Worm (Caenorhabditis elegans) whole organism, young adult: Measurements from ENCODE around the gene atfs-1.

Source experiments
- B0261.1 ChIP-seq: sonication (generic microtip); optimal IDR thresholded peaks from 2 replicates; lab custom pipeline; 2016; ENCODE audit warnings: mild to moderate bottlenecking, missing genetic modification characterization, moderate library complexity, missing compliant biosample characterization
- C17E4.6 ChIP-seq: fragments of 200-800 bp; sonication (Bioruptor generic); IDR thresholded peaks from 2 replicates; pipeline ENCODE4 v1.3.6; 2022; ENCODE audit warnings: missing genetic modification reagents, missing genetic modification characterization, missing compliant biosample characterization
- D2030.7 ChIP-seq: fragments of 200-800 bp; sonication (Bioruptor generic); IDR thresholded peaks from 2 replicates; pipeline ENCODE4 v1.3.6; 2022; ENCODE audit warnings: missing genetic modification reagents, missing genetic modification characterization, missing compliant biosample characterization
- F23B12.7 ChIP-seq: sonication (generic microtip); optimal IDR thresholded peaks from 2 replicates; lab custom pipeline; 2017; ENCODE audit warnings: missing genetic modification characterization, mild to moderate bottlenecking, missing compliant biosample characterization, antibody characterized with exemption, moderate library complexity; ENCODE audit not compliant: insufficient read depth
- F33H1.4 ChIP-seq: fragments of 200-800 bp; sonication (Bioruptor generic); IDR thresholded peaks from 2 replicates; pipeline ENCODE4 v1.3.6; 2022; ENCODE audit warnings: missing genetic modification reagents, missing genetic modification characterization, missing compliant biosample characterization
- F37B4.10 ChIP-seq: fragments of 200-800 bp; sonication (Bioruptor generic); IDR thresholded peaks from 2 replicates; pipeline ENCODE4 v1.3.6; 2022; ENCODE audit warnings: missing genetic modification characterization, missing compliant biosample characterization
- F39B2.1 ChIP-seq: fragments of 200-800 bp; sonication (Bioruptor generic); IDR thresholded peaks from 2 replicates; pipeline ENCODE4 v1.3.6; 2022; ENCODE audit warnings: missing genetic modification reagents, missing genetic modification characterization, missing compliant biosample characterization
- K11D2.4 ChIP-seq: fragments of 200-800 bp; sonication (Bioruptor generic); IDR thresholded peaks from 2 replicates; pipeline ENCODE4 v1.3.6; 2022; ENCODE audit warnings: missing genetic modification reagents, missing genetic modification characterization, missing compliant biosample characterization
- Y53F4B.3 ChIP-seq: fragments of 200-800 bp; sonication (Bioruptor generic); IDR thresholded peaks from 2 replicates; pipeline ENCODE4 v1.3.6; 2022; ENCODE audit warnings: missing genetic modification reagents, missing genetic modification characterization, missing compliant biosample characterization
- Y53G8AR.9 ChIP-seq: fragments of 200-800 bp; sonication (Bioruptor generic); conservative IDR thresholded peaks from 2 replicates; pipeline ENCODE4 v1.3.6; 2022; ENCODE audit warnings: missing genetic modification reagents, missing genetic modification characterization, missing compliant biosample characterization
- Y56A3A.18 ChIP-seq: fragments of 200-800 bp; sonication (Bioruptor generic); IDR thresholded peaks from 2 replicates; pipeline ENCODE4 v1.3.6; 2022; ENCODE audit warnings: missing genetic modification reagents, missing genetic modification characterization, missing compliant biosample characterization
- Y67H2A.10 ChIP-seq: fragments of 200-800 bp; sonication (Bioruptor generic); conservative IDR thresholded peaks from 2 replicates; pipeline ENCODE4 v1.3.6; 2022; ENCODE audit warnings: missing genetic modification reagents, missing genetic modification characterization, missing compliant biosample characterization
- Y79H2A.3 ChIP-seq: fragments of 200-800 bp; sonication (Bioruptor generic); conservative IDR thresholded peaks from 2 replicates; pipeline ENCODE4 v1.3.6; 2022; ENCODE audit warnings: missing genetic modification reagents, missing genetic modification characterization, missing compliant biosample characterization
- Y95B8A.8 ChIP-seq: fragments of 200-800 bp; sonication (Bioruptor generic); IDR thresholded peaks from 2 replicates; pipeline ENCODE4 v1.3.6; 2022; ENCODE audit warnings: missing genetic modification reagents, missing genetic modification characterization, missing compliant biosample characterization
- aptf-3 ChIP-seq: fragments of 200-800 bp; sonication (Bioruptor generic); IDR thresholded peaks from 2 replicates; pipeline ENCODE4 v1.3.6; 2022; ENCODE audit warnings: missing genetic modification characterization, missing compliant biosample characterization
- attf-3 ChIP-seq: fragments of 200-800 bp; sonication (Bioruptor generic); conservative IDR thresholded peaks from 2 replicates; pipeline ENCODE4 v1.3.6; 2022; ENCODE audit warnings: missing genetic modification reagents, missing genetic modification characterization, missing compliant biosample characterization
- attf-6 ChIP-seq: fragments of 200-800 bp; sonication (Bioruptor generic); IDR thresholded peaks from 2 replicates; pipeline ENCODE4 v1.3.6; 2022; ENCODE audit warnings: missing genetic modification reagents, missing genetic modification characterization, missing compliant biosample characterization
- bed-1 ChIP-seq: fragments of 200-800 bp; sonication (Bioruptor generic); IDR thresholded peaks from 2 replicates; pipeline ENCODE4 v1.3.6; 2022; ENCODE audit warnings: missing genetic modification reagents, missing genetic modification characterization, missing compliant biosample characterization
- bed-2 ChIP-seq: fragments of 200-800 bp; sonication (Bioruptor generic); IDR thresholded peaks from 2 replicates; pipeline ENCODE4 v1.3.6; 2022; ENCODE audit warnings: missing genetic modification reagents, missing genetic modification characterization, missing compliant biosample characterization
- ceh-100 ChIP-seq: fragments of 200-800 bp; sonication (Bioruptor generic); IDR thresholded peaks from 2 replicates; pipeline ENCODE4 v1.3.6; 2022; ENCODE audit warnings: missing genetic modification reagents, missing genetic modification characterization, missing compliant biosample characterization
- ceh-40 ChIP-seq: fragments of 200-800 bp; sonication (Bioruptor generic); IDR thresholded peaks from 2 replicates; pipeline ENCODE4 v1.3.6; 2022; ENCODE audit warnings: missing genetic modification characterization, missing compliant biosample characterization
- ceh-58 ChIP-seq: fragments of 200-800 bp; sonication (Bioruptor generic); IDR thresholded peaks from 2 replicates; pipeline ENCODE4 v1.3.6; 2022; ENCODE audit warnings: missing genetic modification characterization, missing compliant biosample characterization
- dox-1 ChIP-seq: fragments of 200-800 bp; sonication (Bioruptor generic); IDR thresholded peaks from 2 replicates; pipeline ENCODE4 v1.3.6; 2022; ENCODE audit warnings: missing genetic modification reagents, missing genetic modification characterization, missing compliant biosample characterization
- egl-18 ChIP-seq: fragments of 200-800 bp; sonication (Bioruptor generic); IDR thresholded peaks from 2 replicates; pipeline ENCODE4 v1.3.6; 2022; ENCODE audit warnings: missing genetic modification reagents, missing genetic modification characterization, missing compliant biosample characterization
- egl-44 ChIP-seq: fragments of 200-800 bp; sonication (Bioruptor generic); IDR thresholded peaks from 2 replicates; pipeline ENCODE4 v1.3.6; 2022; ENCODE audit warnings: missing genetic modification reagents, missing genetic modification characterization, missing compliant biosample characterization
- egrh-3 ChIP-seq: fragments of 200-800 bp; sonication (Bioruptor generic); IDR thresholded peaks from 2 replicates; pipeline ENCODE4 v1.3.6; 2022; ENCODE audit warnings: missing genetic modification reagents, missing genetic modification characterization, missing compliant biosample characterization
- ekl-4 ChIP-seq: fragments of 200-800 bp; sonication (Bioruptor generic); IDR thresholded peaks from 2 replicates; pipeline ENCODE4 v1.3.6; 2022; ENCODE audit warnings: missing genetic modification reagents, missing genetic modification characterization, missing compliant biosample characterization
- hmg-20 ChIP-seq: fragments of 200-800 bp; sonication (Bioruptor generic); IDR thresholded peaks from 2 replicates; pipeline ENCODE4 v1.3.6; 2022; ENCODE audit warnings: missing genetic modification reagents, missing genetic modification characterization, missing compliant biosample characterization
- lin-26 ChIP-seq: fragments of 200-800 bp; sonication (Bioruptor generic); IDR thresholded peaks from 2 replicates; pipeline ENCODE4 v1.3.6; 2022; ENCODE audit warnings: missing genetic modification reagents, missing genetic modification characterization, missing compliant biosample characterization
- madf-6 ChIP-seq: fragments of 200-800 bp; sonication (Bioruptor generic); IDR thresholded peaks from 2 replicates; pipeline ENCODE4 v1.3.6; 2022; ENCODE audit warnings: missing genetic modification reagents, missing genetic modification characterization, missing compliant biosample characterization
- madf-8 ChIP-seq: fragments of 200-800 bp; sonication (Bioruptor generic); conservative IDR thresholded peaks from 2 replicates; pipeline ENCODE4 v1.3.6; 2022; ENCODE audit warnings: missing genetic modification reagents, missing genetic modification characterization, missing compliant biosample characterization
- mcd-1 ChIP-seq: fragments of 200-800 bp; sonication (Bioruptor generic); IDR thresholded peaks from 2 replicates; pipeline ENCODE4 v1.3.6; 2022; ENCODE audit warnings: missing genetic modification reagents, missing genetic modification characterization, missing compliant biosample characterization
- nfyb-1 ChIP-seq: fragments of 200-800 bp; sonication (Bioruptor generic); IDR thresholded peaks from 2 replicates; pipeline ENCODE4 v1.3.6; 2022; ENCODE audit warnings: missing genetic modification reagents, missing genetic modification characterization, missing compliant biosample characterization
- nhr-120 ChIP-seq: fragments of 200-800 bp; sonication (Bioruptor generic); IDR thresholded peaks from 2 replicates; pipeline ENCODE4 v1.3.6; 2022; ENCODE audit warnings: missing genetic modification characterization, missing compliant biosample characterization
- nhr-80 ChIP-seq: sonication (generic microtip); optimal IDR thresholded peaks from 2 replicates; lab custom pipeline; 2016; ENCODE audit warnings: missing genetic modification characterization, missing compliant biosample characterization
- nhr-90 ChIP-seq: sonication (generic microtip); optimal IDR thresholded peaks from 2 replicates; lab custom pipeline; 2016; ENCODE audit warnings: missing genotype, mild to moderate bottlenecking, missing genetic modification characterization, missing compliant biosample characterization
- pbrm-1 ChIP-seq: fragments of 200-800 bp; sonication (Bioruptor generic); IDR thresholded peaks from 2 replicates; pipeline ENCODE4 v1.3.6; 2022; ENCODE audit warnings: missing genetic modification reagents, missing genetic modification characterization, missing compliant biosample characterization
- rcor-1 ChIP-seq: fragments of 200-800 bp; sonication (Bioruptor generic); IDR thresholded peaks from 2 replicates; pipeline ENCODE4 v1.3.6; 2022; ENCODE audit warnings: missing genetic modification reagents, missing genetic modification characterization, missing compliant biosample characterization
- rpc-1 ChIP-seq, 2 experiments: fragments of 150-350 bp in 1 of 2; sonication (generic microtip) in 1 of 2; optimal IDR thresholded peaks; 2 replicates each; lab custom pipeline; 2014 to 2018; ENCODE audit warnings: missing biosample characterization in 1 of 2, missing genetic modification characterization in 1 of 2, missing genetic modification reagents in 1 of 2, missing genotype in 1 of 2
- sea-2 ChIP-seq: fragments of 200-800 bp; sonication (Bioruptor generic); IDR thresholded peaks from 2 replicates; pipeline ENCODE4 v1.3.6; 2022; ENCODE audit warnings: missing genetic modification characterization, missing compliant biosample characterization
- tbp1 ChIP-seq: fragments of 200-800 bp; sonication (Bioruptor generic); optimal IDR thresholded peaks from 2 replicates; lab custom pipeline; 2018; ENCODE audit warnings: mild to moderate bottlenecking, missing genetic modification characterization, missing compliant biosample characterization
- ztf-25 ChIP-seq: fragments of 200-800 bp; sonication (Bioruptor generic); IDR thresholded peaks from 2 replicates; pipeline ENCODE4 v1.3.6; 2022; ENCODE audit warnings: missing genetic modification reagents, missing genetic modification characterization, missing compliant biosample characterization
- ztf-28 ChIP-seq: fragments of 200-800 bp; sonication (Bioruptor generic); IDR thresholded peaks from 2 replicates; pipeline ENCODE4 v1.3.6; 2022; ENCODE audit warnings: missing genetic modification reagents, missing genetic modification characterization, missing compliant biosample characterization

Gene atfs-1

ce11 chrV:14231656-14232055, 38.2 kb downstream of the atfs-1 start:
- TF ChIP-seq ceh-58 (no peak), nhr-80 (tag; lab: Kevin White, UChicago) (peak; percentile 22), F23B12.7 (tag; lab: Kevin White, UChicago) (no peak), sea-2 (GFP tag; lab: Robert Waterston, UW) (no peak)

ce11 chrV:14235942-14236341, 42.5 kb downstream of the atfs-1 start, which contains the start of gene ent-3:
TSS of gene ent-3 (minus strand) at chrV:14236042.
- no peak for TF ChIP-seq madf-6 (GFP tag; lab: Robert Waterston, UW)
- TF ChIP-seq, all 124 proteins: peak for 0

- TF ChIP-seq attf-3 = 0 out of 2 replicates have a peak, but pooled peaks have one; percentile 35
- TF ChIP-seq nhr-90 (tag; lab: Kevin White, UChicago) = peak; percentile 31
- peak; percentile 64; the same call in 1 of the 2 replicates for TF ChIP-seq Y53G8AR.9
- 0 out of 2 replicates have a peak, but pooled peaks have one; percentile 18 for TF ChIP-seq Y79H2A.3 (GFP tag; lab: Robert Waterston, UW)
- peak; percentile 90 for TF ChIP-seq aptf-3 (GFP tag; lab: Robert Waterston, UW)
- peak; percentile 95 for TF ChIP-seq ceh-58
- peak; percentile 84; the same call in 1 of the 2 replicates for TF ChIP-seq sea-2 (GFP tag; lab: Robert Waterston, UW)
- peak; percentile 99 for TF ChIP-seq lin-26 (GFP tag; lab: Robert Waterston, UW)
- 0 out of 2 replicates have a peak, but pooled peaks have one; percentile 9 for TF ChIP-seq Y67H2A.10 (GFP tag; lab: Robert Waterston, UW)
- TF ChIP-seq B0261.1 (tag; lab: Kevin White, UChicago) = peak; percentile 52
- 0 out of 2 replicates have a peak, but pooled peaks have one; percentile 33 for TF ChIP-seq K11D2.4 (GFP tag; lab: Robert Waterston, UW)
- TF ChIP-seq pbrm-1 (GFP tag; lab: Robert Waterston, UW) = peak; percentile 79
- peak; percentile 71 for TF ChIP-seq madf-6 (GFP tag; lab: Robert Waterston, UW)
- TF ChIP-seq ztf-28 (GFP tag; lab: Robert Waterston, UW) = 0 out of 2 replicates have a peak, but pooled peaks have one; percentile 29
- peak; percentile 57 for TF ChIP-seq F33H1.4
- peak; percentile 57; the same call in 1 of the 2 replicates for TF ChIP-seq nfyb-1 (GFP tag; lab: Robert Waterston, UW)
- TF ChIP-seq ceh-40 (GFP tag; lab: Robert Waterston, UW) = peak; percentile 68; the same call in 1 of the 2 replicates
- TF ChIP-seq egrh-3 (GFP tag; lab: Robert Waterston, UW) = peak; percentile 46
- peak; percentile 60; the same call in 1 of the 2 replicates for TF ChIP-seq hmg-20 (GFP tag; lab: Robert Waterston, UW)
- peak; percentile 61 for TF ChIP-seq mcd-1
- 0 out of 2 replicates have a peak, but pooled peaks have one; percentile 18 for TF ChIP-seq Y53F4B.3 (GFP tag; lab: Robert Waterston, UW)
- TF ChIP-seq egl-18 (GFP tag; lab: Robert Waterston, UW) = 0 out of 2 replicates have a peak, but pooled peaks have one; percentile 14
- peak; percentile 91 for TF ChIP-seq egl-44 (GFP tag; lab: Robert Waterston, UW)
- 0 out of 2 replicates have a peak, but pooled peaks have one; percentile 78 for TF ChIP-seq bed-1 (GFP tag; lab: Robert Waterston, UW)
- peak; percentile 95 for TF ChIP-seq ztf-25 (GFP tag; lab: Robert Waterston, UW)
- peak; percentile 87 for TF ChIP-seq attf-6 (GFP tag; lab: Robert Waterston, UW)
- 0 out of 2 replicates have a peak, but pooled peaks have one; percentile 21 for TF ChIP-seq C17E4.6
- peak; percentile 35 for TF ChIP-seq rpc-1 (optimal IDR thresholded peaks at IDR 0.05; lab: Kevin White, UChicago)
- peak; percentile 65 for TF ChIP-seq rpc-1 (tag; optimal IDR thresholded peaks at IDR 0.05; lab: Kevin White, UChicago)
- TF ChIP-seq Y56A3A.18 (GFP tag; lab: Robert Waterston, UW) = peak; percentile 80
- TF ChIP-seq ekl-4 (GFP tag; lab: Robert Waterston, UW) = peak; percentile 78
- peak; percentile 67; the same call in 1 of the 2 replicates for TF ChIP-seq ceh-100 (GFP tag; lab: Robert Waterston, UW)
- TF ChIP-seq tbp1 (GFP tag; lab: Kevin White, UChicago) = peak; percentile 81
- TF ChIP-seq madf-8 = peak; percentile 53
- TF ChIP-seq F37B4.10 (GFP tag; lab: Robert Waterston, UW) = 0 out of 2 replicates have a peak, but pooled peaks have one; percentile 52
- TF ChIP-seq bed-2 = peak; percentile 85
- 0 out of 2 replicates have a peak, but pooled peaks have one; percentile 86 for TF ChIP-seq nhr-120 (GFP tag; lab: Robert Waterston, UW)
- TF ChIP-seq F39B2.1 (GFP tag; lab: Robert Waterston, UW) = peak; percentile 75
- peak; percentile 68; the same call in 1 of the 2 replicates for TF ChIP-seq Y95B8A.8
- peak; percentile 59 for TF ChIP-seq rcor-1
- TF ChIP-seq dox-1 = peak; percentile 87
- TF ChIP-seq D2030.7 (GFP tag; lab: Robert Waterston, UW) = peak; percentile 94
These were observed 44.0 kb downstream of the atfs-1 start for ce11 chrV:14237447-14237846.
